Worm (Caenorhabditis elegans) whole organism, L1 larva: ENCODE measurements around the gene ZK470.2.

ENCODE experiments used
- Y116A8C.19 ChIP-seq: sonication (generic microtip); optimal IDR thresholded peaks from 2 replicates; lab custom pipeline; 2016; ENCODE audit warnings: missing compliant biosample characterization, missing genetic modification characterization, borderline replicate concordance
- aha-1 ChIP-seq: fragments of 150-350 bp; optimal IDR thresholded peaks from 2 replicates; lab custom pipeline; 2014; ENCODE audit warnings: missing biosample characterization, missing genetic modification characterization
- ama-1 ChIP-seq: fragments of 150-350 bp; optimal IDR thresholded peaks from 2 replicates; lab custom pipeline; 2014
- blmp-1 ChIP-seq: fragments of 150-350 bp; optimal IDR thresholded peaks from 2 replicates; lab custom pipeline; 2014; ENCODE audit warnings: missing biosample characterization, missing genetic modification characterization
- ceh-63 ChIP-seq: fragments of 200-800 bp; sonication (Bioruptor generic); optimal IDR thresholded peaks from 2 replicates; lab custom pipeline; 2018; ENCODE audit warnings: mild to moderate bottlenecking, missing genetic modification characterization, missing compliant biosample characterization
- ceh-90 ChIP-seq: sonication (generic microtip); optimal IDR thresholded peaks from 2 replicates; lab custom pipeline; 2016; ENCODE audit warnings: missing genetic modification characterization, missing compliant biosample characterization
- dsc-1 ChIP-seq: sonication (generic microtip); optimal IDR thresholded peaks from 2 replicates; lab custom pipeline; 2016; ENCODE audit warnings: mild to moderate bottlenecking, missing genetic modification characterization, missing compliant biosample characterization
- efl-1 ChIP-seq, 4 experiments: fragments of 150-350 bp; optimal IDR thresholded peaks in 3 of 4; peaks in 1 of 4; 1 replicate in 1 of 4; 2 replicates in 3 of 4; lab custom pipeline; 2014; ENCODE audit warnings: missing biosample characterization in 2 of 4, missing genetic modification characterization in 2 of 4, missing genetic modification reagents in 2 of 4
- egl-13 ChIP-seq: sonication (generic microtip); optimal IDR thresholded peaks from 2 replicates; lab custom pipeline; 2016; ENCODE audit warnings: missing genotype, missing genetic modification reagents, missing genetic modification characterization, missing compliant biosample characterization
- elt-3 ChIP-seq, 6 experiments: fragments of 150-350 bp in 1 of 6; sonication (generic microtip); optimal IDR thresholded peaks; 2 replicates each; lab custom pipeline; 2017 to 2018; ENCODE audit warnings: missing biosample characterization in 6 of 6, missing genetic modification characterization in 6 of 6, inconsistent platforms in 1 of 6
- fos-1 ChIP-seq: fragments of 150-350 bp; optimal IDR thresholded peaks from 2 replicates; lab custom pipeline; 2014; ENCODE audit warnings: missing biosample characterization, missing genetic modification characterization
- grh-1 ChIP-seq: fragments of 200-800 bp; sonication (Bioruptor generic); IDR thresholded peaks from 2 replicates; pipeline ENCODE4 v1.3.6; 2022; ENCODE audit warnings: missing genetic modification reagents, missing genetic modification characterization, missing compliant biosample characterization
- hlh-17 ChIP-seq: fragments of 200-800 bp; sonication (Bioruptor generic); optimal IDR thresholded peaks from 2 replicates; lab custom pipeline; 2018; ENCODE audit warnings: missing genetic modification characterization, mild to moderate bottlenecking, missing compliant biosample characterization, moderate library complexity, borderline replicate concordance
- hlh-4 ChIP-seq: sonication (generic microtip); optimal IDR thresholded peaks from 2 replicates; lab custom pipeline; 2016; ENCODE audit warnings: mild to moderate bottlenecking, missing genetic modification characterization, missing compliant biosample characterization
- irx-1 ChIP-seq: sonication (generic microtip); optimal IDR thresholded peaks from 2 replicates; lab custom pipeline; 2016; ENCODE audit warnings: missing genetic modification characterization, missing compliant biosample characterization
- jun-1 ChIP-seq: fragments of 150-350 bp; optimal IDR thresholded peaks from 2 replicates; lab custom pipeline; 2014; ENCODE audit warnings: missing biosample characterization, missing genetic modification reagents, missing genetic modification characterization
- lin-13 ChIP-seq: fragments of 150-350 bp; optimal IDR thresholded peaks from 2 replicates; lab custom pipeline; 2014; ENCODE audit warnings: missing biosample characterization, missing genetic modification reagents, missing genetic modification characterization
- lin-14 ChIP-seq: fragments of 200-800 bp; sonication (Bioruptor generic); optimal IDR thresholded peaks from 2 replicates; lab custom pipeline; 2018; ENCODE audit warnings: mild to moderate bottlenecking, missing genetic modification characterization, moderate library complexity, missing compliant biosample characterization
- lin-15B ChIP-seq: fragments of 150-350 bp; sonication (generic microtip); optimal IDR thresholded peaks from 3 replicates; lab custom pipeline; 2014; ENCODE audit warnings: missing biosample characterization, missing genetic modification characterization
- lin-35 ChIP-seq, 2 experiments: fragments of 150-350 bp; optimal IDR thresholded peaks; 2 replicates each; lab custom pipeline; 2014; ENCODE audit warnings: missing biosample characterization in 2 of 2, missing genetic modification characterization in 2 of 2, missing genetic modification reagents in 2 of 2
- lir-3 ChIP-seq: sonication (generic microtip); optimal IDR thresholded peaks from 2 replicates; lab custom pipeline; 2016; ENCODE audit warnings: mild to moderate bottlenecking, missing genetic modification characterization, moderate library complexity, missing compliant biosample characterization; ENCODE audit not compliant: poor library complexity
- lsy-2 ChIP-seq, 2 experiments: fragments of 150-350 bp; optimal IDR thresholded peaks; 2 replicates each; lab custom pipeline; 2014; ENCODE audit warnings: missing biosample characterization in 2 of 2, missing genetic modification characterization in 2 of 2
- mdl-1 ChIP-seq, 2 experiments: fragments of 150-350 bp; optimal IDR thresholded peaks; 2 replicates each; lab custom pipeline; 2014 to 2017; ENCODE audit warnings: missing biosample characterization in 2 of 2, missing genetic modification characterization in 2 of 2, inconsistent platforms in 1 of 2
- mep-1 ChIP-seq: fragments of 150-350 bp; optimal IDR thresholded peaks from 2 replicates; lab custom pipeline; 2014; ENCODE audit warnings: missing biosample characterization, missing genetic modification characterization
- nhr-12 ChIP-seq: sonication (generic microtip); optimal IDR thresholded peaks from 2 replicates; lab custom pipeline; 2017; ENCODE audit warnings: missing biosample characterization, missing genetic modification characterization
- nhr-19 ChIP-seq: fragments of 200-800 bp; sonication (Bioruptor generic); conservative IDR thresholded peaks from 2 replicates; pipeline ENCODE4 v1.3.6; 2022; ENCODE audit warnings: missing genetic modification characterization, missing compliant biosample characterization
- nhr-20 ChIP-seq: sonication (generic microtip); optimal IDR thresholded peaks from 2 replicates; lab custom pipeline; 2016; ENCODE audit warnings: mild to moderate bottlenecking, missing genetic modification characterization, missing compliant biosample characterization
- nhr-28 ChIP-seq: fragments of 150-350 bp; optimal IDR thresholded peaks from 2 replicates; lab custom pipeline; 2014; ENCODE audit warnings: missing biosample characterization, missing genetic modification characterization
- nhr-71 ChIP-seq: sonication (generic microtip); optimal IDR thresholded peaks from 2 replicates; lab custom pipeline; 2016; ENCODE audit warnings: mild to moderate bottlenecking, missing genetic modification characterization, moderate library complexity, missing compliant biosample characterization
- nhr-85 ChIP-seq: sonication (generic microtip); peaks from one replicate; lab custom pipeline; 2016; ENCODE audit warnings: missing genetic modification characterization, inconsistent platforms, missing compliant biosample characterization
- pax-3 ChIP-seq: fragments of 200-800 bp; sonication (Bioruptor generic); optimal IDR thresholded peaks from 2 replicates; lab custom pipeline; 2018; ENCODE audit warnings: mild to moderate bottlenecking, missing genetic modification characterization, moderate library complexity, missing compliant biosample characterization
- pqm-1 ChIP-seq: sonication (generic microtip); optimal IDR thresholded peaks from 3 replicates; lab custom pipeline; 2017; ENCODE audit warnings: missing biosample characterization, missing genetic modification characterization
- rnt-1 ChIP-seq: sonication (generic microtip); optimal IDR thresholded peaks from 2 replicates; lab custom pipeline; 2016; ENCODE audit warnings: mild to moderate bottlenecking, missing genetic modification characterization, moderate library complexity, missing compliant biosample characterization
- snu-23 ChIP-seq: sonication (generic microtip); optimal IDR thresholded peaks from 2 replicates; lab custom pipeline; 2016; ENCODE audit warnings: missing genetic modification characterization, missing compliant biosample characterization
- swsn-7 ChIP-seq: sonication (generic microtip); optimal IDR thresholded peaks from 2 replicates; lab custom pipeline; 2016; ENCODE audit warnings: missing genetic modification characterization, missing compliant biosample characterization
- tlp-1 ChIP-seq: fragments of 150-350 bp; optimal IDR thresholded peaks from 2 replicates; lab custom pipeline; 2014; ENCODE audit warnings: missing biosample characterization, missing genetic modification characterization
- unc-30 ChIP-seq: sonication (generic microtip); optimal IDR thresholded peaks from 2 replicates; lab custom pipeline; 2017; ENCODE audit warnings: missing biosample characterization, missing genetic modification characterization
- unc-62 ChIP-seq: fragments of 150-350 bp; optimal IDR thresholded peaks from 2 replicates; lab custom pipeline; 2014; ENCODE audit warnings: missing biosample characterization, missing genetic modification reagents, missing genetic modification characterization
- unc-86 ChIP-seq: sonication (generic microtip); optimal IDR thresholded peaks from 2 replicates; lab custom pipeline; 2016; ENCODE audit warnings: missing genetic modification characterization, missing compliant biosample characterization
- vab-15 ChIP-seq: sonication (generic microtip); optimal IDR thresholded peaks from 2 replicates; lab custom pipeline; 2017; ENCODE audit warnings: missing genotype, mild to moderate bottlenecking, missing genetic modification characterization, missing compliant biosample characterization
- xbp-1 ChIP-seq: sonication (generic microtip); optimal IDR thresholded peaks from 2 replicates; lab custom pipeline; 2016; ENCODE audit warnings: missing genetic modification characterization, missing compliant biosample characterization
- ztf-4 ChIP-seq: fragments of 150-350 bp; optimal IDR thresholded peaks from 2 replicates; lab custom pipeline; 2014; ENCODE audit warnings: missing biosample characterization, missing genetic modification characterization

Gene ZK470.2

ce11 chrX:4138413-4139193, 3.6 kb downstream of the ZK470.2 start (continued):
- TF ChIP-seq hlh-4 (tag; lab: Kevin White, UChicago) = no peak
- peak in 1 of 2 experiments; percentile 4 for TF ChIP-seq mdl-1 (tag; optimal IDR thresholded peaks at IDR 0.05; lab: Kevin White, UChicago)
- no peak for TF ChIP-seq pqm-1 (tag; lab: Kevin White, UChicago)
- no peak for TF ChIP-seq egl-13 (tag; lab: Kevin White, UChicago)
- TF ChIP-seq lin-13 (GFP tag; lab: Kevin White, UChicago) = peak; percentile 10
- no peak for TF ChIP-seq fos-1

- TF ChIP-seq snu-23 (GFP tag; lab: Kevin White, UChicago) (peak; percentile 8), ceh-63 (no peak), Y116A8C.19 (tag; lab: Kevin White, UChicago) (no peak), elt-3 (tag; optimal IDR thresholded peaks at IDR 0.05; lab: Kevin White, UChicago) (peak in 1 of 6 experiments; percentile 73), swsn-7 (tag; lab: Kevin White, UChicago) (no peak), lin-35 (GFP tag; optimal IDR thresholded peaks at IDR 0.05; lab: Kevin White, UChicago) (peak in 1 of 2 experiments; percentile 30), ceh-90 (tag; lab: Kevin White, UChicago) (no peak), aha-1 (tag; lab: Kevin White, UChicago) (peak; percentile 34), pax-3 (no peak), tlp-1 (no peak), rnt-1 (tag; lab: Kevin White, UChicago) (peak; percentile 42), lin-14 (GFP tag; lab: Kevin White, UChicago) (peak; percentile 33), nhr-20 (tag; lab: Kevin White, UChicago) (peak; percentile 34), unc-86 (no peak), lsy-2 (tag; optimal IDR thresholded peaks at IDR 0.05; lab: Kevin White, UChicago) (no peak), unc-62 (GFP tag; lab: Kevin White, UChicago) (no peak), nhr-19 (GFP tag; lab: Robert Waterston, UW) (peak; percentile 29; the same call in 1 of the 2 replicates), grh-1 (GFP tag; lab: Robert Waterston, UW) (no peak), nhr-85 (peak; percentile 63), blmp-1 (tag; lab: Kevin White, UChicago) (peak; percentile 49), efl-1 (optimal IDR thresholded peaks at IDR 0.05; lab: Kevin White, UChicago) (no peak), efl-1 (GFP tag; optimal IDR thresholded peaks at IDR 0.05 in 1 of 2; lab: Kevin White, UChicago) (peak in 1 of 2 experiments; percentile 48), jun-1 (tag; lab: Kevin White, UChicago) (no peak), nhr-71 (tag; lab: Kevin White, UChicago) (peak; percentile 46), irx-1 (tag; lab: Kevin White, UChicago) (no peak)
- TF ChIP-seq, all 84 proteins: peak for 12
These were observed 4.9 kb downstream of the ZK470.2 start, which contains the start of gene ZK470.4 for ce11 chrX:4139593-4140565. Gene ZK470.4, minus strand, starts transcription at chrX:4139767.

DNA sequence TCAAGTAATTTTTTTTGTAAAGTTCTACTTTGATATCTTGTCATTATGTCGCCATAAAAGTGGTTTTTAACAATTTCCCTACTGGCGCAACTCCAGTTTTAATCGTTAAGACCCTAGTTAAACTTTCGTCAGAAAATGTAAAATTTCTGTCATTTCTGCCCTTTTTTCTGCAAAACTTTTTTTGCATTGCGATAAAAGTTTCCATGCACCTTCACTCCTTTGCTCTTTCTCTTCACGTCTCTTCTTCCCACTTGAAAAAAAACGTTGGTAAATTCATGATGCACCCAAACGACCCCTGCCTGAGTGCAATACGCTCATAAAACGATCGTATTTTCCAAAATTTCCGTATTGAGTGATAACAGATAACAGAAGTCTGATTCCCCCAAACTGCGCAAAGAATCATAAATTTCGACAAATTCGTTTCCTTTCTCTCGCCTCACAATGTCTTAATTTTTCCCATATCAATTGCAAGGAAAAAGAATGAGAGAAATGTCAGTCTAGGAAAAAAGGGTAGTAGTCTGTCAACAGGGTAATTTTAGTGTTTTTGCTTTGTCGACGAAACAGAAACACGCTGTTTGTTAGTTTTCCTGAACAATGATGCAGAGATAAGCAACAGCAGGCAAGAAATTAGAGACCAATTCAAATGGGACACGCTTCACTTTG, 5.9 kb downstream of the ZK470.2 start:
- TF ChIP-seq lin-35 (GFP tag; optimal IDR thresholded peaks at IDR 0.05; lab: Kevin White, UChicago) (peak in 1 of 2 experiments; percentile 18), nhr-28 (no peak), dsc-1 (no peak), lir-3 (tag; lab: Kevin White, UChicago) (no peak), nhr-71 (tag; lab: Kevin White, UChicago) (peak; percentile 66), lin-13 (GFP tag; lab: Kevin White, UChicago) (peak; percentile 18), lin-15B (tag; lab: Kevin White, UChicago) (no peak), aha-1 (tag; lab: Kevin White, UChicago) (no peak), hlh-17 (GFP tag; lab: Kevin White, UChicago) (no peak), snu-23 (GFP tag; lab: Kevin White, UChicago) (peak; percentile 49), ztf-4 (tag; lab: Kevin White, UChicago) (peak; percentile 37), mdl-1 (tag; optimal IDR thresholded peaks at IDR 0.05; lab: Kevin White, UChicago) (peak in 1 of 2 experiments; percentile 62), pax-3 (no peak), unc-30 (no peak), xbp-1 (tag; lab: Kevin White, UChicago) (no peak), irx-1 (tag; lab: Kevin White, UChicago) (no peak), mep-1 (tag; lab: Kevin White, UChicago) (peak; percentile 49), swsn-7 (tag; lab: Kevin White, UChicago) (no peak), nhr-12 (tag; lab: Kevin White, UChicago) (no peak), ama-1 (no peak), vab-15 (tag; lab: Kevin White, UChicago) (no peak), hlh-4 (tag; lab: Kevin White, UChicago) (no peak)
